Worm (Caenorhabditis elegans): Measurements from ENCODE around the gene acs-1.

The acs-1 gene

DNA sequence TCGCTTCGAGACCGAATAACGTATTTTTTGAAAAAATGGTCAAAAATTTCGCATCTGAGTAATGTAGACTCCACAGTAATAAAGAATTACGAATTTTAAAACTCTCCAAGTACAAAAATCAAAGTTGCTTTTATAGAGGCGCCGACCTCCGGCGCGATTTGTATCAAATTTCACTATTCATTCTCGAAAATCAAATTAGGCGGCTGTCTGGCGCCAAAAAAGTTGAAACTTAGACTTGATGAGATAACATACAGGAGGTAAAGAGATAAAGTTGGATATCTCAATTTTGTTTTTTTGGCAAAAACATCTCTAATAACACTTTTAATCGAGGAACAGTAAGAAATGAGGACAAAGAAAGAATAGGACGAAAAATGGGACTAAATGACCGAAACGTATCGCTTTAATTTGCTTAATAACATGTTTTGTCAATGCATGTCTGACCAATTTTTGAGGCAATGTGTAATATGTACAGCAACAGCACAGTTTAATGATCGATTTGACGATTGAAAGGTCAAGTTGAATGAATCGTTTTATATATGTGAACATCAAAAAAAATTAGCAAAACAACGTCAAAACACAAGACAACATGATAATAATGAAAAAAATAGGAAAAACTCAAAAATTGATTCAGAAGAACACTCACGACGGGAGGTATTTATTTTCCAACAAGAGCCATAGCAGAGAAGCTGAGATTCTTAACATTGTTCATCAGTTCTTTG lies 18.4 kb upstream of the acs-1 start:
- no peak for TF ChIP-seq lin-39 (tag; optimal IDR thresholded peaks at IDR 0.05)
- TF ChIP-seq ztf-4 (tag; optimal IDR thresholded peaks at IDR 0.05) = no peak
- TF ChIP-seq crh-2 (tag; optimal IDR thresholded peaks at IDR 0.05) = no peak
- TF ChIP-seq ztf-11 (tag; optimal IDR thresholded peaks at IDR 0.05) = no peak

DNA sequence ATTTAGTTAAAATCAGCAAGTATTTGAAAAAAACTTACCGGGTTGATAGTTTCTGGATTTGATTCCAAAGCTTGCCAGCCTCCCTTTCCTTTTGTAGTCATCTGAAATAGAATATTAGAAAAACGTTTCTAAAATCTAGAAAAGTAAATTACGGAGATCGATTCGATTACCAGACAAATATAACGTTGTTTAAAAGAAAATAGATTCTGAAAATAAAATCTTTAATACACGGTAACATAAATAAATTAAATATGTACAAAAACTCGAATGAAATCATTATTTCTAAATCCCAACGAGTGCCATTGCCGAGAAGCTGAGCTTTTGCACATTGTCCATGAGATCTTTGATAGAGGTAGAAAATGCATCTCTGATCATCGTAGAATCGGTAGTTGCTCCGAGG lies 16.1 kb upstream of the acs-1 start, which contains the start of gene ubh-3:
TSS of gene ubh-3 (minus strand) at position 101 of the 400 bp plus-strand sequence.
- TF ChIP-seq fos-1 (tag; optimal IDR thresholded peaks at IDR 0.05) = no peak
- no peak for TF ChIP-seq unc-39 (tag; optimal IDR thresholded peaks at IDR 0.05)
- no peak for TF ChIP-seq nhr-77 (tag; optimal IDR thresholded peaks at IDR 0.05)
- TF ChIP-seq ZK546.5 (tag; optimal IDR thresholded peaks at IDR 0.05) = no peak
- TF ChIP-seq nhr-25 (tag; optimal IDR thresholded peaks at IDR 0.05) = no peak
- TF ChIP-seq snpc-4 (tag; optimal IDR thresholded peaks at IDR 0.05) = no peak
- no peak for TF ChIP-seq nhr-11 (tag; optimal IDR thresholded peaks at IDR 0.05)
- TF ChIP-seq elt-3 (tag; optimal IDR thresholded peaks at IDR 0.05) = no peak
- no peak for TF ChIP-seq skn-1 (tag; optimal IDR thresholded peaks at IDR 0.05)
- no peak for TF ChIP-seq egl-27 (tag; optimal IDR thresholded peaks at IDR 0.05)
- TF ChIP-seq nhr-237 (tag; optimal IDR thresholded peaks at IDR 0.05) = no peak
- no peak for TF ChIP-seq sem-4 (tag; optimal IDR thresholded peaks at IDR 0.05)
- no peak for TF ChIP-seq F13H6.1 (tag; optimal IDR thresholded peaks at IDR 0.05)
- TF ChIP-seq ztf-4 (tag; optimal IDR thresholded peaks at IDR 0.05) = no peak
- no peak for TF ChIP-seq blmp-1 (tag; optimal IDR thresholded peaks at IDR 0.05; ENCODE audit: insufficient read depth)
- no peak for TF ChIP-seq unc-55 (GFP tag; optimal IDR thresholded peaks at IDR 0.05)

DNA sequence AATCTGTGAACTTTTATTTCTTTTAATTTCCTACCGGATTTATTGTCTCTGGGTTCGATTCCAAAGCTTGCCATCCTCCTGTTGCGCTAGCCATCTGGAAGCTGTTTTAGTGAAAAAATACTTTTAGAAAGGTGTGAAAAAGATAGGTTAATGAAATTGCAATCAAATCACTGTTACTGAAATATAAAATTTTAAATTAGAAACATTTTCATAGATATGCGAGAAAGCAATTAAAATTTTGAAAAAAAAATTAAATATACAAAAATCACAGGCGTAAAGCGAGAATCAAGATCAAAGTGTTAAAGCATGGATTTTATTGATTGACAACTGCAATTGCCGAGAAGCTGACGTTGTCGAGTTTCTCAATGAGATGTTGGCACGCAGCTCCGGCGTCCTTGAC lies 15.1 kb upstream of the acs-1 start, which contains the start of gene ubh-2:
TSS of gene ubh-2 (minus strand) at position 101 of the 400 bp plus-strand sequence.
- TF ChIP-seq peb-1 (tag; optimal IDR thresholded peaks at IDR 0.05) (no peak), snpc-4 (tag; optimal IDR thresholded peaks at IDR 0.05) (no peak), nhr-237 (tag; optimal IDR thresholded peaks at IDR 0.05) (no peak), sma-9 (GFP tag; optimal IDR thresholded peaks at IDR 0.05) (no peak), sma-9 (tag; optimal IDR thresholded peaks at IDR 0.05) (no peak), ztf-4 (tag; optimal IDR thresholded peaks at IDR 0.05) (no peak), alr-1 (tag; optimal IDR thresholded peaks at IDR 0.05) (no peak), nhr-25 (tag; optimal IDR thresholded peaks at IDR 0.05) (no peak), lin-11 (tag; optimal IDR thresholded peaks at IDR 0.05) (no peak), nhr-6 (tag; optimal IDR thresholded peaks at IDR 0.05) (no peak), mbf-1 (tag; optimal IDR thresholded peaks at IDR 0.05) (no peak), skn-1 (tag; optimal IDR thresholded peaks at IDR 0.05) (no peak), mab-5 (tag; optimal IDR thresholded peaks at IDR 0.05) (no peak), lsy-2 (tag; optimal IDR thresholded peaks at IDR 0.05) (no peak), nhr-11 (tag; optimal IDR thresholded peaks at IDR 0.05) (no peak), gmeb-1 (tag; optimal IDR thresholded peaks at IDR 0.05) (no peak), fos-1 (tag; optimal IDR thresholded peaks at IDR 0.05) (no peak), crh-2 (tag; optimal IDR thresholded peaks at IDR 0.05) (no peak), nhr-21 (tag; optimal IDR thresholded peaks at IDR 0.05) (no peak), egl-27 (tag; optimal IDR thresholded peaks at IDR 0.05) (no peak), ztf-11 (tag; optimal IDR thresholded peaks at IDR 0.05) (no peak)

DNA sequence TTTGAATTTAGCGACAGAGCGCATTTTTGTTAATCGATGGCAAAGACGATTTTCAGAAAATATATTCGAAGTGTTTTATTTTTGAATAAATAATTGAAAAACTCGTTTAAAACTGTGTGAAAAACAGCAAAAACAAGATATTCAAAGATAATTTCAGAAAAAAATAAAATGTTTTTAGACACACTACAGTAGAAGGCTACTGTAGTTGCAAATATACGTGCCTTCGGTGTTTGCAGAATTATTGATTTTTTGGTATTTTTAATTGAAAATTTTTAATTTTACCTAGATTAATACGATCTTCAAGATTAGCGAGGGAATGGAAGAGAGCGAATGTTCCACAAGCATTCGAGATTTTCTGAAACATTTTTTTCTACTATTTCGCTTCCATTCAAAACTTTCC lies 14.2 kb upstream of the acs-1 start:
- TF ChIP-seq mab-5 (tag; optimal IDR thresholded peaks at IDR 0.05) (no peak), lsy-2 (tag; optimal IDR thresholded peaks at IDR 0.05) (peak in 1 of 2 experiments; percentile 10)

DNA sequence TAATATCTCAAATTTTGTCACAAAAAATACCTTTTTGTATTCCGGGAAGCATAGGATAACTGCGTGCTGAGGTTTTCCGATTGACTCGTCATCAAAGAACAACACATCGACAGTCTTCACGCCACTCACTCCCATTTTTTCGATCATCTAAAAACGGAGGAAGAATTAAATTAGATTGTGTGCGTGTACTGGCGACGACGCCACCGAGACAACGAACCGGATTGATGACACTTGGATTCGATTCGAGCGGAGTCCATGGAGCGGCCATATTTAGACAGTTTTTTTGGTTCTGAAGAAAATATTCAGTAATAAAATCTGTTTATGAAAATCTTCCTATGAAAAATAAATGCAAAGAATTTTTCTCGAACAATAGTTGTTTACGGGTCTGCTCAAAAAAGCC lies 13.7 kb upstream of the acs-1 start, which contains the start of gene ubh-1:
TSS of gene ubh-1 (minus strand) at position 289 of the 400 bp plus-strand sequence.
- TF ChIP-seq Y55F3AM.14 (GFP tag; optimal IDR thresholded peaks at IDR 0.05) (no peak), ztf-4 (tag; optimal IDR thresholded peaks at IDR 0.05) (no peak), ceh-82 (tag; optimal IDR thresholded peaks at IDR 0.05) (no peak), mdl-1 (tag; optimal IDR thresholded peaks at IDR 0.05) (no peak), aly-2 (tag; optimal IDR thresholded peaks at IDR 0.05) (no peak), F13H6.1 (tag; optimal IDR thresholded peaks at IDR 0.05) (no peak), lin-13 (GFP tag; optimal IDR thresholded peaks at IDR 0.05) (no peak), ZK546.5 (tag; optimal IDR thresholded peaks at IDR 0.05) (no peak), nhr-21 (tag; optimal IDR thresholded peaks at IDR 0.05) (no peak)

All from whole organism, L2 larva.